Fruit fly (Drosophila melanogaster): Measurements from ENCODE around the gene dop.

dm6 chr3L:15624097-15624496, 58.3 kb downstream of the dop start:
- TF ChIP-seq CG11696 (GFP tag; IDR thresholded peaks at IDR 0.05) = no peak
- no peak for TF ChIP-seq onecut (GFP tag; IDR thresholded peaks at IDR 0.05)
- TF ChIP-seq ab (GFP tag; optimal IDR thresholded peaks at IDR 0.05) = no peak

Measured in whole organism, embryonic.